Fruit fly (Drosophila melanogaster): ENCODE data around the gene CG6686.

CG6686 gene

dm6 chr2L:12030552-12031131 lies 42.8 kb upstream of the CG6686 start (continued):
- TF ChIP-seq corto (GFP tag; optimal IDR thresholded peaks at IDR 0.05) (no peak), Asciz (GFP tag; optimal IDR thresholded peaks at IDR 0.05) (no peak), CG9876 (GFP tag; optimal IDR thresholded peaks at IDR 0.05) (no peak), crp (GFP tag; optimal IDR thresholded peaks at IDR 0.05) (no peak), vfl (GFP tag; optimal IDR thresholded peaks at IDR 0.05) (no peak), lbe (GFP tag; optimal IDR thresholded peaks at IDR 0.05) (no peak), ap (GFP tag; IDR thresholded peaks at IDR 0.05) (no peak), Hr39 (optimal IDR thresholded peaks at IDR 0.05) (no peak), exex (tag; optimal IDR thresholded peaks at IDR 0.05) (peak; percentile 96), CG12769 (tag; optimal IDR thresholded peaks at IDR 0.05) (no peak), zf30C (GFP tag; optimal IDR thresholded peaks at IDR 0.05) (no peak), twi (tag; optimal IDR thresholded peaks at IDR 0.05) (no peak), NFAT (GFP tag; IDR thresholded peaks at IDR 0.05) (0 out of 2 replicates have a peak, but pooled peaks have one; percentile 7), Xbp1 (GFP tag; optimal IDR thresholded peaks at IDR 0.05) (no peak), Gsc (GFP tag; IDR thresholded peaks at IDR 0.05) (no peak), slou (GFP tag; optimal IDR thresholded peaks at IDR 0.05) (no peak), row (GFP tag; IDR thresholded peaks at IDR 0.05) (no peak), CG3995 (GFP tag; optimal IDR thresholded peaks at IDR 0.05) (no peak), Lpt (GFP tag; optimal IDR thresholded peaks at IDR 0.05) (no peak), Rfx (GFP tag; IDR thresholded peaks at IDR 0.05) (no peak), CG6854 (GFP tag; optimal IDR thresholded peaks at IDR 0.05) (no peak), Atf-2 (GFP tag; optimal IDR thresholded peaks at IDR 0.05) (no peak), grau (tag; optimal IDR thresholded peaks at IDR 0.05) (no peak), Mad (GFP tag; optimal IDR thresholded peaks at IDR 0.05) (no peak), Atf3 (GFP tag; optimal IDR thresholded peaks at IDR 0.05) (no peak), cwo (GFP tag; optimal IDR thresholded peaks at IDR 0.05) (peak; percentile 74), pzg (GFP tag; optimal IDR thresholded peaks at IDR 0.05) (no peak), CG12942 (GFP tag; optimal IDR thresholded peaks at IDR 0.05) (no peak), gsb (GFP tag; IDR thresholded peaks at IDR 0.05) (no peak), CG8359 (GFP tag; optimal IDR thresholded peaks at IDR 0.05; ENCODE audit: borderline replicate concordance) (no peak), Med (GFP tag) (peak; percentile 12), fu2 (GFP tag; optimal IDR thresholded peaks at IDR 0.05) (no peak), Fer2 (tag; optimal IDR thresholded peaks at IDR 0.05) (no peak), fd3F (GFP tag; optimal IDR thresholded peaks at IDR 0.05) (no peak), CHES-1-like (GFP tag; optimal IDR thresholded peaks at IDR 0.05) (no peak), CG10274 (GFP tag; optimal IDR thresholded peaks at IDR 0.05) (no peak), CG4424 (GFP tag; optimal IDR thresholded peaks at IDR 0.05) (no peak), CG31441 (GFP tag; IDR thresholded peaks at IDR 0.05) (no peak), CG9797 (GFP tag; optimal IDR thresholded peaks at IDR 0.05) (no peak), Six4 (GFP tag; optimal IDR thresholded peaks at IDR 0.05) (no peak), toy (GFP tag; IDR thresholded peaks at IDR 0.05) (no peak), rib (GFP tag; IDR thresholded peaks at IDR 0.05) (no peak), CG12071 (GFP tag; optimal IDR thresholded peaks at IDR 0.05) (no peak), fru (optimal IDR thresholded peaks at IDR 0.05) (no peak), CoRest (tag; optimal IDR thresholded peaks at IDR 0.05) (no peak), CG17912 (GFP tag; optimal IDR thresholded peaks at IDR 0.05) (no peak), caup (GFP tag; optimal IDR thresholded peaks at IDR 0.05; ENCODE audit: severe bottlenecking) (no peak), gro (GFP tag; optimal IDR thresholded peaks at IDR 0.05) (peak; percentile 9), CG18011 (GFP tag; optimal IDR thresholded peaks at IDR 0.05) (no peak), hb (GFP tag; IDR thresholded peaks at IDR 0.05; ENCODE audit: partially characterized antibody) (no peak), cas (GFP tag; IDR thresholded peaks at IDR 0.05) (no peak), sug (tag; optimal IDR thresholded peaks at IDR 0.05) (peak; percentile 74)

Measured in whole organism, embryonic.